Worm (Caenorhabditis elegans) whole organism, L2 larva: Measurements from ENCODE around the gene C11D2.7.

Source experiments
- F13H6.1 ChIP-seq: sonication (generic microtip); optimal IDR thresholded peaks from 2 replicates; lab custom pipeline; 2016; ENCODE audit warnings: missing genetic modification characterization, missing compliant biosample characterization
- R02D3.7 ChIP-seq: fragments of 150-350 bp; optimal IDR thresholded peaks from 2 replicates; lab custom pipeline; 2014; ENCODE audit warnings: missing biosample characterization, missing genetic modification characterization
- aly-2 ChIP-seq: fragments of 150-350 bp; optimal IDR thresholded peaks from 2 replicates; lab custom pipeline; 2014; ENCODE audit warnings: missing biosample characterization, missing genetic modification characterization
- ceh-82 ChIP-seq: fragments of 150-350 bp; optimal IDR thresholded peaks from 2 replicates; lab custom pipeline; 2014; ENCODE audit warnings: missing biosample characterization, missing genetic modification characterization
- dmd-4 ChIP-seq: sonication (generic microtip); optimal IDR thresholded peaks from 2 replicates; lab custom pipeline; 2017; ENCODE audit warnings: missing biosample characterization, missing genetic modification characterization
- egl-27 ChIP-seq: sonication (generic microtip); optimal IDR thresholded peaks from 3 replicates; lab custom pipeline; 2017; ENCODE audit warnings: missing biosample characterization, missing genetic modification reagents, missing genetic modification characterization
- elt-3 ChIP-seq: sonication (generic microtip); optimal IDR thresholded peaks from 2 replicates; lab custom pipeline; 2017; ENCODE audit warnings: missing biosample characterization, missing genetic modification characterization
- fos-1 ChIP-seq: fragments of 150-350 bp; optimal IDR thresholded peaks from 2 replicates; lab custom pipeline; 2014; ENCODE audit warnings: missing biosample characterization, missing genetic modification characterization
- lin-13 ChIP-seq: fragments of 150-350 bp; optimal IDR thresholded peaks from 2 replicates; lab custom pipeline; 2014; ENCODE audit warnings: missing biosample characterization, missing genetic modification reagents, missing genetic modification characterization
- lin-39 ChIP-seq: fragments of 150-350 bp; optimal IDR thresholded peaks from 2 replicates; lab custom pipeline; 2014; ENCODE audit warnings: missing biosample characterization, missing genetic modification reagents, missing genetic modification characterization
- nhr-12 ChIP-seq: fragments of 150-350 bp; optimal IDR thresholded peaks from 2 replicates; lab custom pipeline; 2014; ENCODE audit warnings: missing biosample characterization, missing genetic modification characterization
- nhr-129 ChIP-seq: fragments of 150-350 bp; optimal IDR thresholded peaks from 2 replicates; lab custom pipeline; 2014; ENCODE audit warnings: missing biosample characterization, missing genetic modification characterization
- unc-39 ChIP-seq: fragments of 150-350 bp; optimal IDR thresholded peaks from 2 replicates; lab custom pipeline; 2014; ENCODE audit warnings: missing biosample characterization, missing genetic modification characterization

DNA sequence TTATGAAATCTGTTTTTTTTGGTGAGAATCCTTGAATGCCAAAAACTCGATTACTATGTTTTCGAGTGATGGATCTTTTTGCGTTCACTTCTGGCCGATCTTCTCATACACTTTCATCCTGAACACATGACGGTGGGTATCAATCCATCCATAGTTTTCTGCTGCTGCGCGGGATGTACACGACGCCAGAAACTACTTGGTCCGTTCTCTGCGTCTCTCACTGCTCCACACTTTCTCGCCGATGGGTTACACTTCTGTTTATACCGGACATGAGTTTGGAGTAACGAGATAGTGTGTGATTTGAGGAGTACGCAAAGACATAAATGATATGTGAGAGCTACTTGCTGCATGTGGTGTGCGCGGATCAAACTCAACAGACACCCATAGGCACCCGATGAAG is 14.5 kb downstream of the C11D2.7 start:
- TF ChIP-seq fos-1 (tag; lab: Kevin White, UChicago) (no peak), lin-13 (GFP tag; lab: Kevin White, UChicago) (no peak), unc-39 (tag; lab: Kevin White, UChicago) (no peak), nhr-12 (tag; lab: Kevin White, UChicago) (no peak), nhr-129 (tag; lab: Kevin White, UChicago) (no peak), ceh-82 (tag; lab: Kevin White, UChicago) (no peak), aly-2 (tag; lab: Kevin White, UChicago) (no peak), egl-27 (no peak), F13H6.1 (tag; lab: Kevin White, UChicago) (no peak), lin-39 (tag; lab: Kevin White, UChicago) (no peak), dmd-4 (tag; lab: Kevin White, UChicago) (no peak), R02D3.7 (no peak), elt-3 (tag; lab: Kevin White, UChicago) (no peak)
